Worm (Caenorhabditis elegans) whole organism, L4/young adult: ENCODE results near the gene clec-226.

Experiments used
- W03F9.2 ChIP-seq: fragments of 150-350 bp; optimal IDR thresholded peaks from 2 replicates; lab custom pipeline; 2014; ENCODE audit warnings: missing biosample characterization, missing genetic modification characterization
- dao-5 ChIP-seq: sonication (generic microtip); optimal IDR thresholded peaks from 2 replicates; lab custom pipeline; 2016; ENCODE audit warnings: missing genotype, missing genetic modification characterization, moderate library complexity, missing compliant biosample characterization
- him-1 ChIP-seq: sonication (generic microtip); optimal IDR thresholded peaks from 2 replicates; lab custom pipeline; 2016; ENCODE audit warnings: missing genotype, missing genetic modification reagents, missing genetic modification characterization, missing compliant biosample characterization

DNA sequence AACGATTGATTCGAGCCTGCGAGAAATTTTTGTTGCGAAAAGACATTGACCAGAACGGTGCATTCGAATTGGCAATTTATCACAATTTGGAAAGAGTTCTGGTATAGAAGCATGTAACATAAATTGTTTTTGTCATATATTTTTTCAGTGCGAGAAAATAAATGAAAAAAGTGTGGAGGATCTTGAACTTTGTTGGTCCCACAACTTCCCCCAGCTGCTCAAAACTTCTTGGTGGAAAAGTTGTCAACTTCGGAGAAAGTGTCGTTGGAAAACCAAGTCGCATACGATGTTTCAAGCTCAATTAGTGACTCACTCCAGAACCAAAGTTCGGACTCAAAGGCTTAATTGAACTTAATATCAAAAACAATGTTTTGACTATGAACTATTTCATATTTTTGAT lies 14.8 kb upstream of the clec-226 start:
- no peak for TF ChIP-seq dao-5 (tag; lab: Kevin White, UChicago)
- no peak for TF ChIP-seq W03F9.2 (tag; lab: Kevin White, UChicago)
- no peak for TF ChIP-seq him-1 (tag; lab: Kevin White, UChicago)
